Worm (Caenorhabditis elegans): Measurements from ENCODE around the gene nlp-79.

The nlp-79 gene

ce11 chrIV:13179295-13179694 is 29.9 kb downstream of the nlp-79 start, which contains the start of gene lev-1:
Gene lev-1 (minus strand): TSS chrIV:13179395.
- TF ChIP-seq lin-26 (GFP tag; IDR thresholded peaks at IDR 0.05), result no peak
- TF ChIP-seq pha-4 (tag; optimal IDR thresholded peaks at IDR 0.05), result no peak
- no peak for TF ChIP-seq cebp-2 (GFP tag; IDR thresholded peaks at IDR 0.05)

ce11 chrIV:13180723-13181122 is 31.3 kb downstream of the nlp-79 start, which contains the start of gene F58D2.3:
Gene F58D2.3 (minus strand): TSS chrIV:13180823.
- no peak for TF ChIP-seq cebp-2 (GFP tag; IDR thresholded peaks at IDR 0.05)
- no peak for TF ChIP-seq ztf-3 (GFP tag; optimal IDR thresholded peaks at IDR 0.05)
- TF ChIP-seq C06A6.2 (GFP tag; conservative IDR thresholded peaks at IDR 0.05), result no peak
- no peak for TF ChIP-seq ceh-58 (GFP tag; IDR thresholded peaks at IDR 0.05)
- no peak for TF ChIP-seq B0035.1 (tag; optimal IDR thresholded peaks at IDR 0.05)
- no peak for TF ChIP-seq zim-3 (tag; optimal IDR thresholded peaks at IDR 0.05)
- no peak for TF ChIP-seq attf-3 (GFP tag; conservative IDR thresholded peaks at IDR 0.05)
- TF ChIP-seq egl-44 (GFP tag; IDR thresholded peaks at IDR 0.05), result no peak
- TF ChIP-seq egl-18 (GFP tag; IDR thresholded peaks at IDR 0.05), result no peak
- TF ChIP-seq F33H1.4 (GFP tag; IDR thresholded peaks at IDR 0.05), result no peak
- TF ChIP-seq ama-1 (optimal IDR thresholded peaks at IDR 0.05), result no peak
- TF ChIP-seq ama-1 (GFP tag; optimal IDR thresholded peaks at IDR 0.05), result no peak

ce11 chrIV:13188959-13189358 is 39.6 kb downstream of the nlp-79 start, which contains the start of gene F58D2.4:
Gene F58D2.4 (minus strand): TSS chrIV:13189059.
- TF ChIP-seq let-526 (GFP tag; IDR thresholded peaks at IDR 0.05), result no peak
- no peak for TF ChIP-seq lin-54 (GFP tag; optimal IDR thresholded peaks at IDR 0.05)
- TF ChIP-seq mcd-1 (GFP tag; IDR thresholded peaks at IDR 0.05), result no peak
- no peak for TF ChIP-seq mxl-1 (tag; optimal IDR thresholded peaks at IDR 0.05)
- TF ChIP-seq bed-1 (GFP tag; IDR thresholded peaks at IDR 0.05), result no peak
- no peak for TF ChIP-seq madf-3 (GFP tag; IDR thresholded peaks at IDR 0.05)
- no peak for TF ChIP-seq rcor-1 (GFP tag; IDR thresholded peaks at IDR 0.05)
- TF ChIP-seq hmg-1.2 (GFP tag; IDR thresholded peaks at IDR 0.05), result no peak
- no peak for TF ChIP-seq ztf-26 (tag; optimal IDR thresholded peaks at IDR 0.05)
- TF ChIP-seq lin-35 (GFP tag; optimal IDR thresholded peaks at IDR 0.05), result no peak
- no peak for TF ChIP-seq F23B12.7 (tag; optimal IDR thresholded peaks at IDR 0.05; ENCODE audit: insufficient read depth)
- no peak for TF ChIP-seq B0336.3 (GFP tag; IDR thresholded peaks at IDR 0.05)
- TF ChIP-seq atf-7 (tag; optimal IDR thresholded peaks at IDR 0.05), result no peak
- TF ChIP-seq K12H6.12 (tag; optimal IDR thresholded peaks at IDR 0.05), result no peak
- TF ChIP-seq nhr-179 (tag; optimal IDR thresholded peaks at IDR 0.05), result no peak
- no peak for TF ChIP-seq mel-28 (tag; optimal IDR thresholded peaks at IDR 0.05; ENCODE audit: borderline replicate concordance)

ce11 chrIV:13189467-13189866 is 40.1 kb downstream of the nlp-79 start, which contains the start of gene F58D2.2:
Gene F58D2.2 (plus strand): TSS chrIV:13189767.
- TF ChIP-seq F49E8.2 (tag; optimal IDR thresholded peaks at IDR 0.05; ENCODE audit: insufficient read depth) (no peak), Y79H2A.3 (GFP tag; conservative IDR thresholded peaks at IDR 0.05) (no peak), cebp-2 (GFP tag; IDR thresholded peaks at IDR 0.05) (no peak), mel-28 (tag; optimal IDR thresholded peaks at IDR 0.05; ENCODE audit: borderline replicate concordance) (no peak), ztf-26 (tag; optimal IDR thresholded peaks at IDR 0.05) (no peak), aptf-2 (GFP tag; conservative IDR thresholded peaks at IDR 0.05) (no peak), fkh-3 (tag; optimal IDR thresholded peaks at IDR 0.05) (no peak), repo-1 (tag; optimal IDR thresholded peaks at IDR 0.05) (no peak), rpc-1 (optimal IDR thresholded peaks at IDR 0.05) (no peak), rpc-1 (tag; optimal IDR thresholded peaks at IDR 0.05) (no peak), lin-54 (GFP tag; optimal IDR thresholded peaks at IDR 0.05) (no peak), akir-1 (GFP tag; optimal IDR thresholded peaks at IDR 0.05) (no peak), tbp1 (GFP tag; optimal IDR thresholded peaks at IDR 0.05) (no peak), egrh-3 (GFP tag; IDR thresholded peaks at IDR 0.05) (no peak), nfya-2 (GFP tag; IDR thresholded peaks at IDR 0.05) (no peak), Y67H2A.10 (GFP tag; conservative IDR thresholded peaks at IDR 0.05) (no peak)
